Worm (Caenorhabditis elegans): ENCODE results near the gene Y43F4B.10.

- TF ChIP-seq syd-9 (tag; optimal IDR thresholded peaks at IDR 0.05), result no peak
- TF ChIP-seq pha-4 (tag; optimal IDR thresholded peaks at IDR 0.05), result no peak
- no peak for TF ChIP-seq hlh-15 (tag; optimal IDR thresholded peaks at IDR 0.05)
- TF ChIP-seq zip-5 (tag; optimal IDR thresholded peaks at IDR 0.05), result no peak
- TF ChIP-seq nhr-11 (tag; optimal IDR thresholded peaks at IDR 0.05), result no peak
- TF ChIP-seq F13H6.1 (tag; optimal IDR thresholded peaks at IDR 0.05), result no peak
Measured at ce11 chrIII:13344538-13345136, 30.8 kb downstream of the Y43F4B.10 start, which contains the start of gene acaa-2.
